Worm (Caenorhabditis elegans) whole organism, young adult: ENCODE results near the gene C34E7.3.
A peak's percentile ranks its signal among the peaks of the same experiment; 100 is the strongest.

ENCODE experiments used
- B0261.1 ChIP-seq: sonication (generic microtip); optimal IDR thresholded peaks from 2 replicates; lab custom pipeline; 2016; ENCODE audit warnings: mild to moderate bottlenecking, missing genetic modification characterization, moderate library complexity, missing compliant biosample characterization
- C06A6.2 ChIP-seq: fragments of 200-800 bp; sonication (Bioruptor generic); conservative IDR thresholded peaks from 2 replicates; pipeline ENCODE4 v1.3.6; 2022; ENCODE audit warnings: missing genetic modification characterization, missing compliant biosample characterization
- C17E4.6 ChIP-seq: fragments of 200-800 bp; sonication (Bioruptor generic); IDR thresholded peaks from 2 replicates; pipeline ENCODE4 v1.3.6; 2022; ENCODE audit warnings: missing genetic modification reagents, missing genetic modification characterization, missing compliant biosample characterization
- D2030.7 ChIP-seq: fragments of 200-800 bp; sonication (Bioruptor generic); IDR thresholded peaks from 2 replicates; pipeline ENCODE4 v1.3.6; 2022; ENCODE audit warnings: missing genetic modification reagents, missing genetic modification characterization, missing compliant biosample characterization
- F10E7.11 ChIP-seq: sonication (generic microtip); optimal IDR thresholded peaks from 2 replicates; lab custom pipeline; 2017; ENCODE audit warnings: mild to moderate bottlenecking, missing genetic modification characterization, moderate library complexity, missing compliant biosample characterization
- F22D6.2 ChIP-seq: sonication (generic microtip); optimal IDR thresholded peaks from 2 replicates; lab custom pipeline; 2016; ENCODE audit warnings: mild to moderate bottlenecking, missing genetic modification characterization, missing compliant biosample characterization
- F49E8.2 ChIP-seq: sonication (generic microtip); optimal IDR thresholded peaks from 3 replicates; lab custom pipeline; 2017; ENCODE audit warnings: missing genetic modification characterization, mild to moderate bottlenecking, missing compliant biosample characterization, antibody characterized with exemption, moderate library complexity; ENCODE audit not compliant: insufficient read depth
- F57A8.1 ChIP-seq: fragments of 200-800 bp; sonication (Bioruptor generic); optimal IDR thresholded peaks from 2 replicates; lab custom pipeline; 2018; ENCODE audit warnings: mild to moderate bottlenecking, missing genetic modification characterization, moderate library complexity, missing compliant biosample characterization
- K12H6.12 ChIP-seq: fragments of 200-800 bp; sonication (Bioruptor generic); optimal IDR thresholded peaks from 2 replicates; lab custom pipeline; 2018; ENCODE audit warnings: mild to moderate bottlenecking, missing genetic modification characterization, missing compliant biosample characterization
- T26A5.8 ChIP-seq: sonication (generic microtip); optimal IDR thresholded peaks from 2 replicates; lab custom pipeline; 2016; ENCODE audit warnings: missing genetic modification characterization, missing compliant biosample characterization
- Y53F4B.3 ChIP-seq: fragments of 200-800 bp; sonication (Bioruptor generic); IDR thresholded peaks from 2 replicates; pipeline ENCODE4 v1.3.6; 2022; ENCODE audit warnings: missing genetic modification reagents, missing genetic modification characterization, missing compliant biosample characterization
- Y53G8AR.9 ChIP-seq: fragments of 200-800 bp; sonication (Bioruptor generic); conservative IDR thresholded peaks from 2 replicates; pipeline ENCODE4 v1.3.6; 2022; ENCODE audit warnings: missing genetic modification reagents, missing genetic modification characterization, missing compliant biosample characterization
- Y67H2A.10 ChIP-seq: fragments of 200-800 bp; sonication (Bioruptor generic); conservative IDR thresholded peaks from 2 replicates; pipeline ENCODE4 v1.3.6; 2022; ENCODE audit warnings: missing genetic modification reagents, missing genetic modification characterization, missing compliant biosample characterization
- ama-1 ChIP-seq, 3 experiments: fragments of 150-350 bp in 1 of 3; sonication (generic microtip) in 2 of 3; optimal IDR thresholded peaks; 2 replicates each; lab custom pipeline; 2014 to 2018; ENCODE audit warnings: missing biosample characterization in 2 of 3, missing genetic modification characterization in 2 of 3, missing genetic modification reagents in 2 of 3
- attf-3 ChIP-seq: fragments of 200-800 bp; sonication (Bioruptor generic); conservative IDR thresholded peaks from 2 replicates; pipeline ENCODE4 v1.3.6; 2022; ENCODE audit warnings: missing genetic modification reagents, missing genetic modification characterization, missing compliant biosample characterization
- attf-5 ChIP-seq: fragments of 200-800 bp; sonication (Bioruptor generic); optimal IDR thresholded peaks from 2 replicates; lab custom pipeline; 2018; ENCODE audit warnings: mild to moderate bottlenecking, missing genetic modification characterization, missing compliant biosample characterization
- bed-2 ChIP-seq: fragments of 200-800 bp; sonication (Bioruptor generic); IDR thresholded peaks from 2 replicates; pipeline ENCODE4 v1.3.6; 2022; ENCODE audit warnings: missing genetic modification reagents, missing genetic modification characterization, missing compliant biosample characterization
- ceh-100 ChIP-seq: fragments of 200-800 bp; sonication (Bioruptor generic); IDR thresholded peaks from 2 replicates; pipeline ENCODE4 v1.3.6; 2022; ENCODE audit warnings: missing genetic modification reagents, missing genetic modification characterization, missing compliant biosample characterization
- ceh-27 ChIP-seq: fragments of 200-800 bp; sonication (Bioruptor generic); optimal IDR thresholded peaks from 2 replicates; lab custom pipeline; 2018; ENCODE audit warnings: mild to moderate bottlenecking, missing genetic modification characterization, moderate library complexity, missing compliant biosample characterization
- ceh-40 ChIP-seq: fragments of 200-800 bp; sonication (Bioruptor generic); IDR thresholded peaks from 2 replicates; pipeline ENCODE4 v1.3.6; 2022; ENCODE audit warnings: missing genetic modification characterization, missing compliant biosample characterization
- ceh-91 ChIP-seq: fragments of 200-800 bp; sonication (Bioruptor generic); IDR thresholded peaks from 2 replicates; pipeline ENCODE4 v1.3.6; 2022; ENCODE audit warnings: missing genetic modification reagents, missing genetic modification characterization, missing compliant biosample characterization
- chd-7 ChIP-seq: sonication (generic microtip); optimal IDR thresholded peaks from 2 replicates; lab custom pipeline; 2016; ENCODE audit warnings: mild to moderate bottlenecking, missing genetic modification characterization, moderate library complexity, missing compliant biosample characterization
- dox-1 ChIP-seq: fragments of 200-800 bp; sonication (Bioruptor generic); IDR thresholded peaks from 2 replicates; pipeline ENCODE4 v1.3.6; 2022; ENCODE audit warnings: missing genetic modification reagents, missing genetic modification characterization, missing compliant biosample characterization
- dpff-1 ChIP-seq: sonication (generic microtip); optimal IDR thresholded peaks from 2 replicates; lab custom pipeline; 2017; ENCODE audit warnings: mild to moderate bottlenecking, missing genetic modification characterization, missing compliant biosample characterization
- egrh-3 ChIP-seq: fragments of 200-800 bp; sonication (Bioruptor generic); IDR thresholded peaks from 2 replicates; pipeline ENCODE4 v1.3.6; 2022; ENCODE audit warnings: missing genetic modification reagents, missing genetic modification characterization, missing compliant biosample characterization
- ekl-4 ChIP-seq: fragments of 200-800 bp; sonication (Bioruptor generic); IDR thresholded peaks from 2 replicates; pipeline ENCODE4 v1.3.6; 2022; ENCODE audit warnings: missing genetic modification reagents, missing genetic modification characterization, missing compliant biosample characterization
- hmg-1.2 ChIP-seq: fragments of 200-800 bp; sonication (Bioruptor generic); IDR thresholded peaks from 2 replicates; pipeline ENCODE4 v1.3.6; 2022; ENCODE audit warnings: missing genetic modification reagents, missing genetic modification characterization, missing compliant biosample characterization
- hmg-20 ChIP-seq: fragments of 200-800 bp; sonication (Bioruptor generic); IDR thresholded peaks from 2 replicates; pipeline ENCODE4 v1.3.6; 2022; ENCODE audit warnings: missing genetic modification reagents, missing genetic modification characterization, missing compliant biosample characterization
- let-526 ChIP-seq: fragments of 200-800 bp; sonication (Bioruptor generic); IDR thresholded peaks from 2 replicates; pipeline ENCODE4 v1.3.6; 2022; ENCODE audit warnings: missing genetic modification reagents, missing genetic modification characterization, missing compliant biosample characterization
- lin-35 ChIP-seq, 3 experiments: fragments of 150-350 bp in 2 of 3; sonication (generic microtip) in 1 of 3; optimal IDR thresholded peaks; 2 replicates each; lab custom pipeline; 2014 to 2018; ENCODE audit warnings: missing biosample characterization in 3 of 3, missing genetic modification characterization in 3 of 3, missing genetic modification reagents in 3 of 3
- lsl-1 ChIP-seq: fragments of 200-800 bp; sonication (Bioruptor generic); optimal IDR thresholded peaks from 2 replicates; lab custom pipeline; 2018; ENCODE audit warnings: mild to moderate bottlenecking, missing genetic modification characterization, moderate library complexity, missing compliant biosample characterization
- lsy-27 ChIP-seq: sonication (generic microtip); optimal IDR thresholded peaks from 2 replicates; lab custom pipeline; 2017; ENCODE audit warnings: missing genetic modification characterization, mild to moderate bottlenecking, missing compliant biosample characterization, antibody characterized with exemption, missing genotype, borderline replicate concordance; ENCODE audit not compliant: insufficient read depth
- madf-10 ChIP-seq: sonication (generic microtip); optimal IDR thresholded peaks from 2 replicates; lab custom pipeline; 2016; ENCODE audit warnings: mild to moderate bottlenecking, missing genetic modification characterization, missing compliant biosample characterization
- madf-3 ChIP-seq: fragments of 200-800 bp; sonication (Bioruptor generic); IDR thresholded peaks from 2 replicates; pipeline ENCODE4 v1.3.6; 2022; ENCODE audit warnings: missing genetic modification reagents, missing genetic modification characterization, missing compliant biosample characterization
- mel-28 ChIP-seq: sonication (generic microtip); optimal IDR thresholded peaks from 2 replicates; lab custom pipeline; 2016; ENCODE audit warnings: borderline replicate concordance, mild to moderate bottlenecking, missing genetic modification characterization, missing compliant biosample characterization
- mxl-1 ChIP-seq: sonication (generic microtip); optimal IDR thresholded peaks from 2 replicates; lab custom pipeline; 2016; ENCODE audit warnings: missing genetic modification characterization, missing compliant biosample characterization
- nhr-120 ChIP-seq: fragments of 200-800 bp; sonication (Bioruptor generic); IDR thresholded peaks from 2 replicates; pipeline ENCODE4 v1.3.6; 2022; ENCODE audit warnings: missing genetic modification characterization, missing compliant biosample characterization
- nhr-179 ChIP-seq: sonication (generic microtip); optimal IDR thresholded peaks from 2 replicates; lab custom pipeline; 2016; ENCODE audit warnings: mild to moderate bottlenecking, missing genetic modification characterization, missing compliant biosample characterization
- rpc-1 ChIP-seq, 2 experiments: fragments of 150-350 bp in 1 of 2; sonication (generic microtip) in 1 of 2; optimal IDR thresholded peaks; 2 replicates each; lab custom pipeline; 2014 to 2018; ENCODE audit warnings: missing biosample characterization in 1 of 2, missing genetic modification characterization in 1 of 2, missing genetic modification reagents in 1 of 2, missing genotype in 1 of 2
- sea-2 ChIP-seq: fragments of 200-800 bp; sonication (Bioruptor generic); IDR thresholded peaks from 2 replicates; pipeline ENCODE4 v1.3.6; 2022; ENCODE audit warnings: missing genetic modification characterization, missing compliant biosample characterization
- snpc-1.1 ChIP-seq: sonication (generic microtip); optimal IDR thresholded peaks from 2 replicates; lab custom pipeline; 2017; ENCODE audit warnings: missing genetic modification characterization, mild to moderate bottlenecking, missing compliant biosample characterization, antibody characterized with exemption, moderate library complexity, missing genotype, missing genetic modification reagents; ENCODE audit not compliant: insufficient read depth
- snpc-1.3 ChIP-seq: sonication (generic microtip); optimal IDR thresholded peaks from 2 replicates; lab custom pipeline; 2017; ENCODE audit warnings: missing genetic modification characterization, mild to moderate bottlenecking, missing compliant biosample characterization, antibody characterized with exemption, moderate library complexity, missing genotype, missing genetic modification reagents; ENCODE audit not compliant: insufficient read depth
- ztf-28 ChIP-seq: fragments of 200-800 bp; sonication (Bioruptor generic); IDR thresholded peaks from 2 replicates; pipeline ENCODE4 v1.3.6; 2022; ENCODE audit warnings: missing genetic modification reagents, missing genetic modification characterization, missing compliant biosample characterization
- ztf-3 ChIP-seq: fragments of 200-800 bp; sonication (Bioruptor generic); optimal IDR thresholded peaks from 2 replicates; lab custom pipeline; 2018; ENCODE audit warnings: mild to moderate bottlenecking, missing genetic modification characterization, missing compliant biosample characterization

Gene C34E7.3

ce11 chrX:12937521-12937920 lies 7.5 kb downstream of the C34E7.3 start (continued):
- no peak for TF ChIP-seq ceh-100 (GFP tag; lab: Robert Waterston, UW)
- TF ChIP-seq C17E4.6: no peak
- TF ChIP-seq madf-10 (tag; lab: Kevin White, UChicago): no peak
- TF ChIP-seq T26A5.8 (tag; lab: Kevin White, UChicago): no peak
- TF ChIP-seq B0261.1 (tag; lab: Kevin White, UChicago): peak; percentile 71
- peak; percentile 30; the same call in 1 of the 2 replicates for TF ChIP-seq D2030.7 (GFP tag; lab: Robert Waterston, UW)
- TF ChIP-seq attf-5 (GFP tag; lab: Kevin White, UChicago): no peak
- no peak for TF ChIP-seq sea-2 (GFP tag; lab: Robert Waterston, UW)
- no peak for TF ChIP-seq snpc-1.1 (tag; lab: Kevin White, UChicago)
- no peak for TF ChIP-seq F57A8.1 (GFP tag; lab: Kevin White, UChicago)

DNA sequence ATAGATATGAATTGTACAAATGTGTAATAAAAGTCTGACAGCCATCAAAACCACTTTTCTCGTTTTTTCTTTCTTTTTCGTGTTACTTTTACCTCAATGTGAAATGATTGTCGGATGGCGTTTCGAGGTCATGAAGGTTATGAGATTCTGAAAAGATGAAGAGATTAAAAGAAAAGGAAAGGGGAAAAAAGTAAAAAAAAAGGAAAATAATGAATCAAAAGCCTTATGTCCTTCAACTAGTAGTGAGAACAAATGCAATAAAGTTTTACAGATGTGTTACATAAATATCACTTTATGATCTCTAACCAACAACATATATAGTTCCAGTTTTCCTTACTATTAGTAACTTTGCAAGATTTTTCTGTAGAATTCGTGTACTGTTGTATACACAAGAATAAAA lies 10.8 kb downstream of the C34E7.3 start, which contains the start of gene gmap-3:
Gene gmap-3 (minus strand): TSS at position 148 of the 400 bp plus-strand sequence.
- TF ChIP-seq D2030.7 (GFP tag; lab: Robert Waterston, UW): no peak

DNA sequence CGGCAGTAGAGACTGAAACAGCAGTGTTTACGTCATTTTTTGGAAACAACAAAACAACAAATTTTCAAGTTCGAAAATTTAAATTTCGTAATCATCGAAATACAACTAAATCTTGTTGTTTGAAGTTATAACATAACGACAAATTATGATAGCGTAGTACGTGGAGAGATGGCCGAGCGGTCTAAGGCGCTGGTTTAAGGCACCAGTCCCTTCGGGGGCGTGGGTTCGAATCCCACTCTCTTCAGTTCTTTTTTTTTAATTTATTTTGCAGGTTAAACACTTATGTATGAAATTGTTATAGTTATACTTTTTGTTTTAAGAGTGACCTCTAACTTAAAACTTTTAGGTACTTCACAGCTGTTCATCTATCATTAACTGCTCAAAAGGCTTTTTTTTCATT lies 12.2 kb downstream of the C34E7.3 start:
- TF ChIP-seq attf-5 (GFP tag; lab: Kevin White, UChicago) (no peak), ekl-4 (GFP tag; lab: Robert Waterston, UW) (no peak), hmg-20 (GFP tag; lab: Robert Waterston, UW) (no peak), lsy-27 (tag; lab: Kevin White, UChicago) (no peak), C06A6.2 (GFP tag; lab: Robert Waterston, UW) (no peak), K12H6.12 (tag; lab: Kevin White, UChicago) (no peak), mxl-1 (tag; lab: Kevin White, UChicago) (no peak), lin-35 (GFP tag; optimal IDR thresholded peaks at IDR 0.05; lab: Kevin White, UChicago) (no peak), ceh-91 (GFP tag; lab: Robert Waterston, UW) (no peak), hmg-1.2 (GFP tag; lab: Robert Waterston, UW) (no peak; the same call in 1 of the 2 replicates), let-526 (GFP tag; lab: Robert Waterston, UW) (no peak), ztf-28 (GFP tag; lab: Robert Waterston, UW) (no peak), attf-3 (GFP tag; lab: Robert Waterston, UW) (no peak), ztf-3 (GFP tag; lab: Kevin White, UChicago) (no peak), dox-1 (no peak), bed-2 (GFP tag; lab: Robert Waterston, UW) (no peak), Y67H2A.10 (GFP tag; lab: Robert Waterston, UW) (no peak), egrh-3 (GFP tag; lab: Robert Waterston, UW) (peak; percentile 37; the same call in 1 of the 2 replicates), ama-1 (optimal IDR thresholded peaks at IDR 0.05; lab: Kevin White, UChicago) (no peak), ama-1 (GFP tag; optimal IDR thresholded peaks at IDR 0.05; lab: Kevin White, UChicago) (no peak), F10E7.11 (tag; lab: Kevin White, UChicago) (no peak), ceh-27 (no peak), madf-3 (GFP tag; lab: Robert Waterston, UW) (no peak), F49E8.2 (peak; percentile 21), mel-28 (tag; lab: Kevin White, UChicago) (no peak), nhr-179 (tag; lab: Kevin White, UChicago) (no peak), snpc-1.3 (tag; lab: Kevin White, UChicago) (peak; percentile 66), F22D6.2 (tag; lab: Kevin White, UChicago) (no peak), lsl-1 (no peak), chd-7 (no peak), Y53G8AR.9 (GFP tag; lab: Robert Waterston, UW) (no peak), nhr-120 (GFP tag; lab: Robert Waterston, UW) (no peak), dpff-1 (no peak), Y53F4B.3 (GFP tag; lab: Robert Waterston, UW) (no peak), ceh-40 (GFP tag; lab: Robert Waterston, UW) (no peak), rpc-1 (optimal IDR thresholded peaks at IDR 0.05; lab: Kevin White, UChicago) (peak; percentile 75), rpc-1 (tag; optimal IDR thresholded peaks at IDR 0.05; lab: Kevin White, UChicago) (peak; percentile 85)
